Worm (Caenorhabditis elegans) whole organism, midembryonic: ENCODE measurements around the gene F10G7.9.

Experiments
- T22C8.4 ChIP-seq: fragments of 200-800 bp; sonication (Bioruptor generic); IDR thresholded peaks from 2 replicates; pipeline ENCODE4 v1.3.6; 2022; ENCODE audit warnings: missing genetic modification characterization, missing compliant biosample characterization
- cog-1 ChIP-seq: sonication (generic microtip); optimal IDR thresholded peaks from 2 replicates; lab custom pipeline; 2016; ENCODE audit warnings: missing genetic modification characterization, missing compliant biosample characterization
- flt-1 ChIP-seq: fragments of 200-800 bp; sonication (Bioruptor generic); IDR thresholded peaks from 2 replicates; pipeline ENCODE4 v1.3.6; 2022; ENCODE audit warnings: missing genetic modification characterization, missing compliant biosample characterization
- tab-1 ChIP-seq: fragments of 200-800 bp; sonication (Bioruptor generic); IDR thresholded peaks from 2 replicates; pipeline ENCODE4 v1.3.6; 2022; ENCODE audit warnings: missing genetic modification characterization, missing compliant biosample characterization

- TF ChIP-seq T22C8.4 (GFP tag; lab: Robert Waterston, UW) (no peak), flt-1 (GFP tag; lab: Robert Waterston, UW) (no peak), cog-1 (tag; lab: Kevin White, UChicago) (no peak), tab-1 (GFP tag; lab: Robert Waterston, UW) (no peak)
Observed at ce11 chrII:4663186-4663585, 43.1 kb downstream of the F10G7.9 start, which contains the start of gene T05A7.12.
